Fruit fly (Drosophila melanogaster) whole organism, embryonic: ENCODE results near the gene Drs.

ENCODE experiments used
- Ada2b ChIP-seq: fragments of 200-800 bp; sonication (Bioruptor generic); IDR thresholded peaks from 2 replicates; pipeline ENCODE4 v1.3.6; 2022; ENCODE audit warnings: missing biosample characterization, missing genetic modification characterization
- Bdp1 ChIP-seq: fragments of 200-800 bp; sonication (Bioruptor generic); optimal IDR thresholded peaks from 3 replicates; lab custom pipeline; 2016; ENCODE audit warnings: missing biosample characterization, missing genetic modification characterization
- Bteb2 ChIP-seq: fragments of 200-800 bp; sonication (Bioruptor generic); optimal IDR thresholded peaks from 2 replicates; lab custom pipeline; 2016; ENCODE audit warnings: missing biosample characterization, missing genetic modification characterization
- CG10209 ChIP-seq: fragments of 200-800 bp; sonication (Bioruptor generic); optimal IDR thresholded peaks from 3 replicates; lab custom pipeline; 2017; ENCODE audit warnings: missing biosample characterization, mild to moderate bottlenecking, missing genetic modification characterization, missing genetic modification reagents
- CG1024 ChIP-seq: fragments of 200-800 bp; sonication (Bioruptor generic); IDR thresholded peaks from 2 replicates; pipeline ENCODE4 v1.3.6; 2022; ENCODE audit warnings: missing biosample characterization, missing genetic modification characterization
- CG10321 ChIP-seq: fragments of 200-800 bp; sonication (Bioruptor generic); IDR thresholded peaks from 2 replicates; pipeline ENCODE4 v1.3.6; 2022; ENCODE audit warnings: missing biosample characterization, missing genetic modification characterization
- CG10462 ChIP-seq: fragments of 200-800 bp; sonication (Bioruptor generic); optimal IDR thresholded peaks from 2 replicates; lab custom pipeline; 2016; ENCODE audit warnings: missing biosample characterization, missing genetic modification characterization
- CG12155 ChIP-seq: fragments of 200-800 bp; sonication (Bioruptor generic); optimal IDR thresholded peaks from 3 replicates; lab custom pipeline; 2016; ENCODE audit warnings: missing biosample characterization, missing genetic modification characterization
- CG15011 ChIP-seq: fragments of 200-800 bp; sonication (Bioruptor generic); optimal IDR thresholded peaks from 3 replicates; lab custom pipeline; 2018; ENCODE audit warnings: missing biosample characterization, mild to moderate bottlenecking, missing genetic modification characterization
- CG1602 ChIP-seq: fragments of 200-800 bp; sonication (Bioruptor generic); optimal IDR thresholded peaks from 3 replicates; lab custom pipeline; 2016; ENCODE audit warnings: missing biosample characterization, missing genetic modification characterization
- CG17912 ChIP-seq: fragments of 200-800 bp; sonication (Bioruptor generic); optimal IDR thresholded peaks from 2 replicates; lab custom pipeline; 2018; ENCODE audit warnings: missing biosample characterization, mild to moderate bottlenecking, missing genetic modification characterization
- CG1792 ChIP-seq: fragments of 200-800 bp; sonication (Bioruptor generic); optimal IDR thresholded peaks from 2 replicates; lab custom pipeline; 2016; ENCODE audit warnings: missing biosample characterization, missing genetic modification characterization
- CG18011 ChIP-seq: fragments of 200-800 bp; sonication (Bioruptor generic); optimal IDR thresholded peaks from 2 replicates; lab custom pipeline; 2017; ENCODE audit warnings: missing biosample characterization, missing genetic modification characterization, mild to moderate bottlenecking, moderate library complexity, missing genotype
- CG2129 ChIP-seq: fragments of 200-800 bp; sonication (Bioruptor generic); IDR thresholded peaks from 2 replicates; pipeline ENCODE4 v1.3.6; 2022; ENCODE audit warnings: missing biosample characterization, missing genetic modification characterization; ENCODE audit not compliant: partially characterized antibody
- CG32772 ChIP-seq: fragments of 200-800 bp; sonication (Bioruptor generic); IDR thresholded peaks from 2 replicates; pipeline ENCODE4 v1.3.6; 2022; ENCODE audit warnings: missing biosample characterization, missing genetic modification characterization
- CG33557 ChIP-seq: fragments of 200-800 bp; sonication (Bioruptor generic); optimal IDR thresholded peaks from 2 replicates; lab custom pipeline; 2019; ENCODE audit warnings: missing biosample characterization, mild to moderate bottlenecking, missing genetic modification characterization, moderate library complexity
- CG34376 ChIP-seq: fragments of 200-800 bp; sonication (Bioruptor generic); optimal IDR thresholded peaks from 2 replicates; lab custom pipeline; 2018; ENCODE audit warnings: missing biosample characterization, mild to moderate bottlenecking, missing genetic modification characterization
- CG4730 ChIP-seq: fragments of 200-800 bp; sonication (Bioruptor generic); IDR thresholded peaks from 2 replicates; pipeline ENCODE4 v1.3.6; 2022; ENCODE audit warnings: missing biosample characterization, missing genetic modification characterization
- CG6683 ChIP-seq: fragments of 200-800 bp; sonication (Bioruptor generic); optimal IDR thresholded peaks from 2 replicates; lab custom pipeline; 2017; ENCODE audit warnings: missing biosample characterization, mild to moderate bottlenecking, missing genetic modification characterization, missing genetic modification reagents
- CG6813 ChIP-seq: fragments of 200-800 bp; sonication (Bioruptor generic); optimal IDR thresholded peaks from 2 replicates; lab custom pipeline; 2017; ENCODE audit warnings: missing biosample characterization, missing genetic modification characterization, mild to moderate bottlenecking, moderate library complexity, missing genetic modification reagents
- CG7963 ChIP-seq: fragments of 200-800 bp; sonication (Bioruptor generic); IDR thresholded peaks from 3 replicates; pipeline ENCODE4 v1.3.6; 2022; ENCODE audit warnings: missing biosample characterization, missing genetic modification characterization; ENCODE audit not compliant: partially characterized antibody
- CG9437 ChIP-seq: fragments of 200-800 bp; sonication (Bioruptor generic); optimal IDR thresholded peaks from 2 replicates; lab custom pipeline; 2018; ENCODE audit warnings: missing biosample characterization, mild to moderate bottlenecking, missing genetic modification characterization
- CG9797 ChIP-seq: fragments of 200-800 bp; sonication (Bioruptor generic); optimal IDR thresholded peaks from 3 replicates; lab custom pipeline; 2018; ENCODE audit warnings: missing biosample characterization, mild to moderate bottlenecking, missing genetic modification characterization
- CkIIα-i1 ChIP-seq: fragments of 200-800 bp; sonication (Bioruptor generic); IDR thresholded peaks from 2 replicates; pipeline ENCODE4 v1.3.6; 2022; ENCODE audit warnings: missing biosample characterization, missing genetic modification characterization
- Eip74EF ChIP-seq, 2 experiments: fragments of 200-800 bp in 1 of 2; fragments of >200 bp in 1 of 2; sonication (Bioruptor generic) in 1 of 2; optimal IDR thresholded peaks; 2 replicates each; lab custom pipeline; 2017 to 2019; ENCODE audit warnings: missing biosample characterization in 2 of 2, missing genetic modification characterization in 2 of 2, mild to moderate bottlenecking in 1 of 2, moderate library complexity in 1 of 2
- HmgZ ChIP-seq: fragments of 200-800 bp; sonication (Bioruptor generic); optimal IDR thresholded peaks from 2 replicates; lab custom pipeline; 2018; ENCODE audit warnings: missing biosample characterization, mild to moderate bottlenecking, missing genetic modification characterization
- Jarid2 ChIP-seq: fragments of 200-800 bp; sonication (Bioruptor generic); optimal IDR thresholded peaks from 3 replicates; lab custom pipeline; 2017; ENCODE audit warnings: mild to moderate bottlenecking, missing biosample characterization, missing genetic modification reagents, missing genetic modification characterization
- Lpt ChIP-seq: fragments of >200 bp; optimal IDR thresholded peaks from 2 replicates; lab custom pipeline; 2018; ENCODE audit warnings: missing biosample characterization, missing genetic modification characterization
- Med ChIP-seq: fragments of 200-800 bp; sonication (Bioruptor generic); peaks from one replicate; lab custom pipeline; 2016; ENCODE audit warnings: missing biosample characterization, missing genetic modification characterization, mild to moderate bottlenecking, inconsistent platforms, moderate library complexity
- Sin3A ChIP-seq: fragments of >200 bp; optimal IDR thresholded peaks from 2 replicates; lab custom pipeline; 2018
- Trl ChIP-seq, 3 experiments: fragments of >200 bp in 2 of 3; fragments of 200-800 bp in 1 of 3; sonication (Bioruptor generic) in 1 of 3; optimal IDR thresholded peaks; 2 replicates in 1 of 3; 3 replicates in 2 of 3; lab custom pipeline; 2016 to 2017; ENCODE audit warnings: missing biosample characterization in 1 of 3, missing genetic modification characterization in 1 of 3
- cad ChIP-seq: fragments of >200 bp; optimal IDR thresholded peaks from 2 replicates; lab custom pipeline; 2017; ENCODE audit warnings: missing biosample characterization, missing genetic modification characterization
- dan ChIP-seq: fragments of 200-800 bp; sonication (Bioruptor generic); IDR thresholded peaks from 2 replicates; pipeline ENCODE4 v1.3.6; 2022; ENCODE audit warnings: missing biosample characterization, missing genetic modification characterization
- gce ChIP-seq: fragments of 200-800 bp; sonication (Bioruptor generic); IDR thresholded peaks from 3 replicates; pipeline ENCODE4 v1.3.6; 2022; ENCODE audit warnings: missing biosample characterization, missing genetic modification characterization
- gfzf ChIP-seq: fragments of 200-800 bp; sonication (Bioruptor generic); optimal IDR thresholded peaks from 2 replicates; lab custom pipeline; 2016; ENCODE audit warnings: missing biosample characterization, mild to moderate bottlenecking, missing genetic modification characterization, moderate library complexity
- jing ChIP-seq: fragments of 200-800 bp; sonication (Bioruptor generic); optimal IDR thresholded peaks from 2 replicates; lab custom pipeline; 2018; ENCODE audit warnings: missing biosample characterization, mild to moderate bottlenecking, missing genetic modification characterization
- kay ChIP-seq: fragments of 200-800 bp; sonication (Bioruptor generic); optimal IDR thresholded peaks from 2 replicates; lab custom pipeline; 2016; ENCODE audit warnings: missing biosample characterization, missing genetic modification characterization
- maf-S ChIP-seq: fragments of 200-800 bp; sonication (Bioruptor generic); optimal IDR thresholded peaks from 2 replicates; lab custom pipeline; 2016; ENCODE audit warnings: missing biosample characterization, missing genetic modification characterization
- nmo ChIP-seq: fragments of 200-800 bp; sonication (Bioruptor generic); optimal IDR thresholded peaks from 2 replicates; lab custom pipeline; 2018; ENCODE audit warnings: missing biosample characterization, mild to moderate bottlenecking, missing genetic modification characterization, moderate library complexity
- pan ChIP-seq, 4 experiments: fragments of >200 bp in 3 of 4; fragments of 200-800 bp in 1 of 4; sonication (Bioruptor generic) in 1 of 4; optimal IDR thresholded peaks in 3 of 4; IDR thresholded peaks in 1 of 4; 2 replicates each; pipeline versions ENCODE4 v1.3.6 to Lab custom; 2017 to 2022; ENCODE audit warnings: missing biosample characterization in 2 of 4, missing genetic modification characterization in 2 of 4, mixed read lengths in 1 of 4
- peb ChIP-seq: fragments of 200-800 bp; sonication (Bioruptor generic); IDR thresholded peaks from 2 replicates; pipeline ENCODE4 v1.3.6; 2022; ENCODE audit warnings: missing biosample characterization, missing genetic modification characterization
- pho ChIP-seq: fragments of 200-800 bp; sonication (Bioruptor generic); optimal IDR thresholded peaks from 2 replicates; lab custom pipeline; 2016; ENCODE audit warnings: missing biosample characterization, missing genetic modification characterization
- pros ChIP-seq: fragments of 200-800 bp; sonication (Bioruptor generic); optimal IDR thresholded peaks from 3 replicates; lab custom pipeline; 2019; ENCODE audit warnings: missing biosample characterization, mild to moderate bottlenecking, missing genetic modification characterization, moderate library complexity
- row ChIP-seq: fragments of 200-800 bp; sonication (Bioruptor generic); IDR thresholded peaks from 3 replicates; pipeline ENCODE4 v1.3.6; 2022; ENCODE audit warnings: missing biosample characterization, missing genetic modification characterization
- schlank ChIP-seq: fragments of 200-800 bp; sonication (Bioruptor generic); optimal IDR thresholded peaks from 2 replicates; lab custom pipeline; 2018; ENCODE audit warnings: missing biosample characterization, mild to moderate bottlenecking, missing genetic modification characterization
- sima ChIP-seq: fragments of 200-800 bp; sonication (Bioruptor generic); optimal IDR thresholded peaks from 2 replicates; lab custom pipeline; 2016; ENCODE audit warnings: missing biosample characterization, missing genetic modification characterization
- sqz ChIP-seq: fragments of 200-800 bp; sonication (Bioruptor generic); optimal IDR thresholded peaks from 3 replicates; lab custom pipeline; 2018; ENCODE audit warnings: missing biosample characterization, mild to moderate bottlenecking, missing genetic modification characterization
- yki ChIP-seq: fragments of >200 bp; optimal IDR thresholded peaks from 3 replicates; lab custom pipeline; 2018
- zfh1 ChIP-seq: fragments of 200-800 bp; sonication (Bioruptor generic); IDR thresholded peaks from 3 replicates; pipeline ENCODE4 v1.3.6; 2022; ENCODE audit warnings: missing biosample characterization, missing genetic modification characterization

Drs gene

dm6 chr3L:3336368-3337164 lies 32.8 kb upstream of the Drs start, which contains the start of the genes Drsl6 and kst (continued):
- TF ChIP-seq Jarid2 (GFP tag; lab: Kevin White, UChicago) (peak; percentile 97), Med (peak; percentile 88), cad (GFP tag; lab: Kevin White, UChicago) (no peak), schlank (tag; lab: Kevin White, UChicago) (no peak), CG9437 (GFP tag; lab: Kevin White, UChicago) (no peak), pros (GFP tag; lab: Kevin White, UChicago) (peak; percentile 37), CG10462 (GFP tag; lab: Kevin White, UChicago) (no peak), CG15011 (GFP tag; lab: Kevin White, UChicago) (no peak), nmo (GFP tag; lab: Kevin White, UChicago) (no peak), row (peak; percentile 24; the same call in 1 of the 3 replicates), CG1602 (GFP tag; lab: Kevin White, UChicago) (no peak), sqz (GFP tag; lab: Kevin White, UChicago) (peak; percentile 6), Ada2b (no peak), maf-S (GFP tag; lab: Kevin White, UChicago) (peak; percentile 29), Lpt (no peak), CG34376 (GFP tag; lab: Kevin White, UChicago) (peak; percentile 62), jing (GFP tag; lab: Kevin White, UChicago) (peak; percentile 0), zfh1 (GFP tag; lab: Robert Waterston, UW) (no peak), CG6683 (GFP tag; lab: Kevin White, UChicago) (no peak), CG10209 (GFP tag; lab: Kevin White, UChicago) (no peak), Bdp1 (no peak), pho (GFP tag; lab: Kevin White, UChicago) (no peak), gfzf (GFP tag; lab: Kevin White, UChicago) (peak; percentile 88), kay (GFP tag; lab: Kevin White, UChicago) (no peak), CG7963 (no peak), CG32772 (no peak), Bteb2 (no peak), pan (optimal IDR thresholded peaks at IDR 0.05; lab: Kevin White, UChicago) (no peak), pan (GFP tag; optimal IDR thresholded peaks at IDR 0.05 in 1 of 2, IDR thresholded peaks at IDR 0.05 in 1 of 2) (peak in 1 of 2 experiments; percentile 33), CkIIα-i1 (GFP tag; lab: Robert Waterston, UW) (no peak), CG18011 (GFP tag; lab: Kevin White, UChicago) (no peak), HmgZ (tag; lab: Kevin White, UChicago) (peak; percentile 65), peb (GFP tag; lab: Robert Waterston, UW) (no peak), CG12155 (GFP tag; lab: Kevin White, UChicago) (no peak), CG1024 (GFP tag; lab: Robert Waterston, UW) (no peak), CG6813 (GFP tag; lab: Kevin White, UChicago) (peak; percentile 9), Sin3A (lab: Kevin White, UChicago) (peak; percentile 16), yki (lab: Kevin White, UChicago) (no peak), CG33557 (GFP tag; lab: Kevin White, UChicago) (peak; percentile 19), Eip74EF (GFP tag; optimal IDR thresholded peaks at IDR 0.05; lab: Kevin White, UChicago) (peak in 1 of 2 experiments; percentile 36), sima (GFP tag; lab: Kevin White, UChicago) (no peak), CG17912 (GFP tag; lab: Kevin White, UChicago) (no peak), dan (GFP tag; lab: Robert Waterston, UW) (no peak), CG2129 (no peak), gce (GFP tag; lab: Robert Waterston, UW) (peak; percentile 37; the same call in 1 of the 3 replicates), Trl (optimal IDR thresholded peaks at IDR 0.05; lab: Kevin White, UChicago) (peak in 1 of 2 experiments; percentile 25), Trl (GFP tag; optimal IDR thresholded peaks at IDR 0.05; lab: Kevin White, UChicago) (peak; percentile 46), CG9797 (GFP tag; lab: Kevin White, UChicago) (peak; percentile 72), CG10321 (GFP tag; lab: Robert Waterston, UW) (0 out of 2 replicates have a peak, but pooled peaks have one; percentile 20), CG4730 (no peak), CG1792 (GFP tag; lab: Kevin White, UChicago) (no peak)
